Fruit fly (Drosophila melanogaster) whole organism, wandering third instar larva: ENCODE data around the gene hid.

Experiments used
- CG9705 ChIP-seq: fragments of 200-800 bp; sonication (Bioruptor generic); optimal IDR thresholded peaks from 2 replicates; lab custom pipeline; 2018; ENCODE audit warnings: missing biosample characterization, mild to moderate bottlenecking, missing genetic modification characterization
- Dfd ChIP-seq: fragments of >200 bp; optimal IDR thresholded peaks from 2 replicates; lab custom pipeline; 2017; ENCODE audit warnings: missing biosample characterization, missing genetic modification characterization
- Dif ChIP-seq: fragments of 200-275, 200-300 bp; sonication (Bioruptor generic); optimal IDR thresholded peaks from 2 replicates; lab custom pipeline; 2018; ENCODE audit warnings: missing biosample characterization, missing genetic modification characterization; ENCODE audit not compliant: partially characterized antibody
- HLH106 ChIP-seq: fragments of 200-800 bp; optimal IDR thresholded peaks from 3 replicates; lab custom pipeline; 2019; ENCODE audit warnings: missing biosample characterization, mild to moderate bottlenecking, missing genetic modification characterization, moderate library complexity
- Hnf4 ChIP-seq: fragments of 200-800 bp; sonication (Bioruptor generic); optimal IDR thresholded peaks from 2 replicates; lab custom pipeline; 2016; ENCODE audit warnings: missing biosample characterization, mild to moderate bottlenecking, missing genetic modification characterization
- Hr78 ChIP-seq: fragments of >200 bp; optimal IDR thresholded peaks from 2 replicates; lab custom pipeline; 2017; ENCODE audit warnings: missing biosample characterization, missing genetic modification characterization
- Mio ChIP-seq: sonication (Bioruptor generic); optimal IDR thresholded peaks from 2 replicates; lab custom pipeline; 2016; ENCODE audit warnings: missing biosample characterization, missing genetic modification characterization
- Myc ChIP-seq: fragments of >200 bp; optimal IDR thresholded peaks from 2 replicates; lab custom pipeline; 2017
- OdsH ChIP-seq: fragments of 200-800 bp; sonication (Bioruptor generic); optimal IDR thresholded peaks from 2 replicates; lab custom pipeline; 2016; ENCODE audit warnings: missing biosample characterization, mild to moderate bottlenecking, missing genetic modification characterization
- Sp1 ChIP-seq: fragments of 200-800 bp; sonication (Bioruptor generic); optimal IDR thresholded peaks from 3 replicates; lab custom pipeline; 2019; ENCODE audit warnings: missing biosample characterization, mild to moderate bottlenecking, missing genetic modification characterization, moderate library complexity
- Vsx2 ChIP-seq: fragments of 200-300, 225-300 bp; sonication (Bioruptor generic); optimal IDR thresholded peaks from 2 replicates; lab custom pipeline; 2018; ENCODE audit warnings: missing biosample characterization, missing genetic modification characterization; ENCODE audit not compliant: partially characterized antibody
- br ChIP-seq: fragments of 200-800 bp; sonication (Bioruptor generic); optimal IDR thresholded peaks from 2 replicates; lab custom pipeline; 2016; ENCODE audit warnings: missing biosample characterization, missing genetic modification characterization
- dl ChIP-seq, 2 experiments: fragments of 175-275, 200-275 bp in 1 of 2; fragments of 200-275 bp in 1 of 2; sonication (Bioruptor generic); optimal IDR thresholded peaks; lab custom pipeline; 2018; ENCODE audit warnings: mild to moderate bottlenecking in 2 of 2, missing biosample characterization in 2 of 2, missing genetic modification characterization in 2 of 2, moderate library complexity in 2 of 2; ENCODE audit not compliant: partially characterized antibody in 2 of 2, insufficient read depth in 1 of 2
- dmrt93B ChIP-seq: fragments of 200-800 bp; sonication (Bioruptor generic); optimal IDR thresholded peaks from 2 replicates; lab custom pipeline; 2018; ENCODE audit warnings: missing biosample characterization, mild to moderate bottlenecking, missing genetic modification characterization
- dsf ChIP-seq: sonication (Bioruptor generic); optimal IDR thresholded peaks from 2 replicates; lab custom pipeline; 2016; ENCODE audit warnings: missing biosample characterization, missing genetic modification characterization, borderline replicate concordance
- foxo ChIP-seq, 2 experiments: fragments of 200-800 bp; sonication (Bioruptor generic); optimal IDR thresholded peaks; 2 replicates in 1 of 2; 3 replicates in 1 of 2; lab custom pipeline; 2016 to 2017; ENCODE audit warnings: missing biosample characterization in 2 of 2, missing genetic modification characterization in 2 of 2
- h ChIP-seq: fragments of 200-800 bp; sonication (Bioruptor generic); optimal IDR thresholded peaks from 3 replicates; lab custom pipeline; 2016; ENCODE audit warnings: missing biosample characterization, mild to moderate bottlenecking, missing genetic modification characterization
- jim ChIP-seq: fragments of 175-275, 200-325 bp; sonication (Bioruptor generic); optimal IDR thresholded peaks from 2 replicates; lab custom pipeline; 2016; ENCODE audit warnings: missing biosample characterization, mild to moderate bottlenecking, missing genetic modification characterization
- lola ChIP-seq: fragments of >200 bp; optimal IDR thresholded peaks from 2 replicates; lab custom pipeline; 2017; ENCODE audit warnings: missing biosample characterization, missing genetic modification characterization
- pan ChIP-seq: fragments of >200 bp; optimal IDR thresholded peaks from 2 replicates; lab custom pipeline; 2017
- sage ChIP-seq: fragments of 200-800 bp; sonication (Bioruptor generic); optimal IDR thresholded peaks from 2 replicates; lab custom pipeline; 2016; ENCODE audit warnings: missing biosample characterization, mild to moderate bottlenecking, missing genetic modification characterization
- sv ChIP-seq: fragments of 200-800 bp; sonication (Bioruptor generic); optimal IDR thresholded peaks from 3 replicates; lab custom pipeline; 2016; ENCODE audit warnings: missing biosample characterization, missing genetic modification characterization
- tai ChIP-seq: sonication (Bioruptor generic); optimal IDR thresholded peaks from 2 replicates; lab custom pipeline; 2016; ENCODE audit warnings: missing biosample characterization, missing genetic modification characterization

The hid gene

DNA sequence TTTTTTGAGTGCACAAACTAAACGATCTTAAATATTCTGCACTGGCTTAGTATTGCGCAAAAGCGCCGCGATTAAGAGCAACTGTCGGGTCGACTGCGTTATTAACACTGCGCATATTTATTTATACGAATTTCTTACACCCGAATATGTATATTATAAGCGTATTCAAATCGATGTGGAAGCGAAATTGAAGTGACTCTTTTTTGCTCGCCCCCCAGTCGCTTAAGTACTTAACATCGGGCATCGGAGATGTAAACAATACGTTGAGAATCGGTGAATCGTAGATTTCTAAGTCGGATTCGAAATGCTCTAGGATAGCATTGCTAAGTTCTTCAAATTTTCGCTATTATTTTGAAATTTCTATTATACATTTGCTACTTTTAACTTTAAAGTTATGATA is 52.9 kb downstream of the hid start, which contains the start of gene Cyp312a1:
Cyp312a1 (minus strand) TSS at position 101 of the 400 bp plus-strand sequence.
- no peak for TF ChIP-seq br
- no peak for TF ChIP-seq HLH106 (tag; lab: Kevin White, UChicago)
- no peak for TF ChIP-seq dl (GFP tag; optimal IDR thresholded peaks at IDR 0.05; lab: Kevin White, UChicago; ENCODE audit: insufficient read depth in 1 of 2, partially characterized antibody in 2 of 2)
- no peak for TF ChIP-seq Mio
- TF ChIP-seq tai (GFP tag; lab: Kevin White, UChicago), result no peak
- no peak for TF ChIP-seq foxo (GFP tag; optimal IDR thresholded peaks at IDR 0.05; lab: Kevin White, UChicago)
- no peak for TF ChIP-seq sv
- no peak for TF ChIP-seq dmrt93B
- TF ChIP-seq Vsx2 (GFP tag; lab: Kevin White, UChicago), result no peak
- no peak for TF ChIP-seq Myc (lab: Kevin White, UChicago)
- no peak for TF ChIP-seq Dif (GFP tag; lab: Kevin White, UChicago)
- TF ChIP-seq CG9705 (GFP tag; lab: Kevin White, UChicago), result no peak
- no peak for TF ChIP-seq jim (GFP tag; lab: Kevin White, UChicago)
- TF ChIP-seq Hnf4 (GFP tag; lab: Kevin White, UChicago), result no peak
- TF ChIP-seq sage (GFP tag; lab: Kevin White, UChicago), result no peak
- no peak for TF ChIP-seq Hr78

- TF ChIP-seq Sp1 (GFP tag; lab: Kevin White, UChicago) (no peak), Dfd (GFP tag; lab: Kevin White, UChicago) (peak; percentile 90)
- TF ChIP-seq, all 38 proteins: peak for 1
Observed at dm6 chr3L:18124138-18124537, 61.3 kb downstream of the hid start.

dm6 chr3L:18121889-18122288 is 63.6 kb downstream of the hid start, which contains the start of gene CG42853:
Gene CG42853 (minus strand): TSS chr3L:18121989.
- TF ChIP-seq dl (GFP tag; optimal IDR thresholded peaks at IDR 0.05; lab: Kevin White, UChicago; ENCODE audit: insufficient read depth in 1 of 2, partially characterized antibody in 2 of 2) (no peak), dmrt93B (no peak), Mio (no peak), pan (lab: Kevin White, UChicago) (no peak), h (GFP tag; lab: Kevin White, UChicago) (no peak), CG9705 (GFP tag; lab: Kevin White, UChicago) (no peak), OdsH (GFP tag; lab: Kevin White, UChicago) (no peak), Myc (lab: Kevin White, UChicago) (no peak), dsf (GFP tag; lab: Kevin White, UChicago) (no peak), lola (GFP tag; lab: Kevin White, UChicago) (no peak), Vsx2 (GFP tag; lab: Kevin White, UChicago) (no peak)
